Fruit fly (Drosophila melanogaster): ENCODE results near the gene Or19b.
"Not testable (repeated sequence)": the region's sequence is repeated elsewhere in the genome, so short reads cannot be mapped to it uniquely, and the experiment has no call there.

Gene Or19b

dm6 chrX:20092308-20092707 lies 1.9 kb upstream of the Or19b start, which contains the start of gene fd19B:
fd19B (minus strand) TSS chrX:20092408.
- no peak for TF ChIP-seq Gug (GFP tag; IDR thresholded peaks at IDR 0.05)
- TF ChIP-seq Eip78C (GFP tag) = no peak
- TF ChIP-seq Blimp-1 (GFP tag; optimal IDR thresholded peaks at IDR 0.05) = no peak
- no peak for TF ChIP-seq CG8119 (GFP tag; IDR thresholded peaks at IDR 0.05)

dm6 chrX:20096374-20096773 lies 2.2 kb downstream of the Or19b start, which contains the start of gene CG42581:
CG42581 (minus strand) TSS chrX:20096474.
- TF ChIP-seq CG10631, Blimp-1, Eip75B (GFP tag; optimal IDR thresholded peaks at IDR 0.05): not testable (repeated sequence)

- TF ChIP-seq CG34406 (GFP tag; optimal IDR thresholded peaks at IDR 0.05) (no peak), CG6854 (GFP tag; optimal IDR thresholded peaks at IDR 0.05) (no peak), esn (GFP tag; optimal IDR thresholded peaks at IDR 0.05) (no peak), OdsH (GFP tag; optimal IDR thresholded peaks at IDR 0.05) (no peak), CG9139 (GFP tag; optimal IDR thresholded peaks at IDR 0.05) (no peak), CG11762 (GFP tag; optimal IDR thresholded peaks at IDR 0.05; ENCODE audit: insufficient read depth) (no peak), fd85E (GFP tag; optimal IDR thresholded peaks at IDR 0.05) (no peak), cyc (GFP tag; optimal IDR thresholded peaks at IDR 0.05) (no peak), CG15336 (GFP tag; IDR thresholded peaks at IDR 0.05) (no peak), CG8319 (GFP tag; optimal IDR thresholded peaks at IDR 0.05) (no peak), CG1621 (tag; optimal IDR thresholded peaks at IDR 0.05) (no peak), fkh (GFP tag; optimal IDR thresholded peaks at IDR 0.05) (no peak), dac (GFP tag; optimal IDR thresholded peaks at IDR 0.05) (no peak), CG3032 (tag; optimal IDR thresholded peaks at IDR 0.05) (no peak)
Observed at dm6 chrX:20104987-20105386, 10.8 kb downstream of the Or19b start.

- TF ChIP-seq CG1621 (tag; optimal IDR thresholded peaks at IDR 0.05) (no peak), acj6 (GFP tag; optimal IDR thresholded peaks at IDR 0.05) (no peak)
Observed at dm6 chrX:20110475-20110874, 16.3 kb downstream of the Or19b start, which contains the start of gene karr. karr (minus strand) TSS chrX:20110575.

dm6 chrX:20122153-20122552 lies 28.0 kb downstream of the Or19b start, which contains the start of gene CG34331:
CG34331 (plus strand) TSS chrX:20122453.
- TF ChIP-seq eg (GFP tag; IDR thresholded peaks at IDR 0.05) (no peak), svp (GFP tag) (peak; percentile 54), vri (GFP tag; optimal IDR thresholded peaks at IDR 0.05) (no peak), CG6854 (GFP tag; optimal IDR thresholded peaks at IDR 0.05) (no peak), fd59A (GFP tag; optimal IDR thresholded peaks at IDR 0.05) (no peak), Smox (GFP tag; optimal IDR thresholded peaks at IDR 0.05) (no peak)

DNA sequence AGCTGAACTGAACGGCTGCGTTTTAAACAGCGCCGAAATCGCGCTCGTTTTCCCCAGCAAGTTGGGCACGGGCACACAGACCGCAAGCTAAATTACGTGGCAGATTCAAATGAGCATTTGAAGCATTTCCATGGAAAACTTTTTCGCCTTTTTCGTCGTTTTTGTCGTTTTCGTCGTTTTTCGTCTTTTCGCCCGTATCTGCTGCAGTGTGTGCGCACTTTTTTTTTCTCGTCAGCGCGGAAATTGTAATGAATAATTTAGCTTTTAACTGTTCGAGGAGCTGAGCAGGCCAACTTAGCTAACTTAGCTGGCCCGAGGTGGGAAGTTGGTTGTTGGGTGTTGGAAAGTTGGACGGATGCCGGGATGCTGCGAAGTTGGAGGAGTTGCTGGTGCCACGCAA lies 35.4 kb downstream of the Or19b start:
- TF ChIP-seq CG8119 (GFP tag; IDR thresholded peaks at IDR 0.05) (peak; percentile 47; the same call in 1 of the 3 replicates), Lpt (GFP tag; optimal IDR thresholded peaks at IDR 0.05) (peak; percentile 9), CG8319 (GFP tag; optimal IDR thresholded peaks at IDR 0.05) (no peak), eg (GFP tag; IDR thresholded peaks at IDR 0.05) (peak; percentile 46; the same call in 1 of the 3 replicates), vri (GFP tag; optimal IDR thresholded peaks at IDR 0.05) (no peak), dac (GFP tag; optimal IDR thresholded peaks at IDR 0.05) (peak; percentile 10), CG7368 (GFP tag; optimal IDR thresholded peaks at IDR 0.05) (no peak), CG6276 (GFP tag; optimal IDR thresholded peaks at IDR 0.05) (peak; percentile 72), CG15336 (GFP tag; IDR thresholded peaks at IDR 0.05) (peak; percentile 12; the same call in 1 of the 2 replicates)

dm6 chrX:20130486-20130885 lies 36.3 kb downstream of the Or19b start:
- TF ChIP-seq CG11902 (GFP tag; optimal IDR thresholded peaks at IDR 0.05) = no peak
- TF ChIP-seq CG9139 (GFP tag; optimal IDR thresholded peaks at IDR 0.05) = no peak
- peak; percentile 79 for TF ChIP-seq Hr4 (GFP tag; optimal IDR thresholded peaks at IDR 0.05)
- TF ChIP-seq CG1621 (tag; optimal IDR thresholded peaks at IDR 0.05) = no peak
- no peak for TF ChIP-seq Met (GFP tag; optimal IDR thresholded peaks at IDR 0.05)
- TF ChIP-seq CG4318 (GFP tag; optimal IDR thresholded peaks at IDR 0.05) = peak; percentile 68
- no peak for TF ChIP-seq cyc (GFP tag; optimal IDR thresholded peaks at IDR 0.05)
- no peak for TF ChIP-seq vri (GFP tag; optimal IDR thresholded peaks at IDR 0.05)
- TF ChIP-seq CG3032 (tag; optimal IDR thresholded peaks at IDR 0.05) = no peak
- TF ChIP-seq svp (GFP tag) = peak; percentile 16
- TF ChIP-seq fd59A (GFP tag; optimal IDR thresholded peaks at IDR 0.05) = no peak
- no peak for TF ChIP-seq CG6808 (GFP tag; optimal IDR thresholded peaks at IDR 0.05)
- no peak for TF ChIP-seq Sox14 (GFP tag; optimal IDR thresholded peaks at IDR 0.05)
- peak; percentile 32; the same call in 1 of the 2 replicates for TF ChIP-seq CG11294 (GFP tag; IDR thresholded peaks at IDR 0.05)
- no peak for TF ChIP-seq Eip75B (GFP tag; optimal IDR thresholded peaks at IDR 0.05)
- no peak for TF ChIP-seq CG34406 (GFP tag; optimal IDR thresholded peaks at IDR 0.05)
- TF ChIP-seq topi (GFP tag; optimal IDR thresholded peaks at IDR 0.05) = no peak
- no peak for TF ChIP-seq fd85E (GFP tag; optimal IDR thresholded peaks at IDR 0.05)
- no peak for TF ChIP-seq CG6792 (GFP tag; optimal IDR thresholded peaks at IDR 0.05)
- no peak for TF ChIP-seq Blimp-1 (GFP tag; optimal IDR thresholded peaks at IDR 0.05)
